Worm (Caenorhabditis elegans) whole organism, L1 larva: ENCODE measurements around the gene C16C8.25.

ENCODE experiments used
- aha-1 ChIP-seq: fragments of 150-350 bp; optimal IDR thresholded peaks from 2 replicates; lab custom pipeline; 2014; ENCODE audit warnings: missing biosample characterization, missing genetic modification characterization
- ama-1 ChIP-seq: fragments of 150-350 bp; optimal IDR thresholded peaks from 2 replicates; lab custom pipeline; 2014
- isw-1 ChIP-seq: fragments of 200-800 bp; sonication (Bioruptor generic); IDR thresholded peaks from 2 replicates; pipeline ENCODE4 v1.3.6; 2022; ENCODE audit warnings: missing genetic modification characterization, missing compliant biosample characterization
- lin-15B ChIP-seq: fragments of 150-350 bp; sonication (generic microtip); optimal IDR thresholded peaks from 3 replicates; lab custom pipeline; 2014; ENCODE audit warnings: missing biosample characterization, missing genetic modification characterization
- nhr-12 ChIP-seq: sonication (generic microtip); optimal IDR thresholded peaks from 2 replicates; lab custom pipeline; 2017; ENCODE audit warnings: missing biosample characterization, missing genetic modification characterization
- nhr-77 ChIP-seq: fragments of 150-350 bp; optimal IDR thresholded peaks from 2 replicates; lab custom pipeline; 2014; ENCODE audit warnings: missing biosample characterization, missing genetic modification characterization
- pqm-1 ChIP-seq: sonication (generic microtip); optimal IDR thresholded peaks from 3 replicates; lab custom pipeline; 2017; ENCODE audit warnings: missing biosample characterization, missing genetic modification characterization
- rnt-1 ChIP-seq: sonication (generic microtip); optimal IDR thresholded peaks from 2 replicates; lab custom pipeline; 2016; ENCODE audit warnings: mild to moderate bottlenecking, missing genetic modification characterization, moderate library complexity, missing compliant biosample characterization
- skn-1 ChIP-seq: fragments of 150-350 bp; optimal IDR thresholded peaks from 2 replicates; lab custom pipeline; 2014; ENCODE audit warnings: missing biosample characterization, missing genetic modification characterization
- ztf-11 ChIP-seq, 2 experiments: sonication (generic microtip); optimal IDR thresholded peaks; 2 replicates each; lab custom pipeline; 2016 to 2017; ENCODE audit warnings: missing genetic modification characterization in 2 of 2, missing biosample characterization in 1 of 2, missing compliant biosample characterization in 1 of 2

DNA sequence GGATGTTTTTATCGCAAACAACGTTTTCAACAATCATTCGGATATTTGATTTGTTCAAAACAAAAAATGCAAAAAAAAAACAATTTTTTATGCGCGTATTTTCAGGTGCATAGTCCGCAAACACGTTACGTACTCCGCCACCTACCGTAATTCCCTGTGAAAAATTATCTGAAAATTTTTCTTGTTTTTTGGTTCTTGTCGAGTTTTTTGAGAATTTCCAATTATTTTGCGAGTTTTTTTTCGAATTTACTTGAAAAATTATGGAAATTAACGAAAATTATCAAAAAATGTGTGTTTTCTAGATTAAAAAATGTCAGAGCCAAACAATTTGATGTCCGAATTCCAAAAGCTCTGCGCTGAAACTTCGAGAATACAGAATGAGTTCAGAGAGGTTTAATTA lies 3.4 kb downstream of the C16C8.25 start, which contains the start of gene C16C8.12:
- TF ChIP-seq nhr-12 (tag; lab: Kevin White, UChicago) (no peak), lin-15B (tag; lab: Kevin White, UChicago) (no peak), ztf-11 (tag; optimal IDR thresholded peaks at IDR 0.05; lab: Kevin White, UChicago) (no peak), skn-1 (tag; lab: Kevin White, UChicago) (no peak), rnt-1 (tag; lab: Kevin White, UChicago) (no peak), pqm-1 (no peak), ama-1 (lab: Kevin White, UChicago) (no peak), nhr-77 (tag; lab: Kevin White, UChicago) (no peak), aha-1 (tag; lab: Kevin White, UChicago) (no peak), isw-1 (GFP tag; lab: Robert Waterston, UW) (no peak)
